Worm (Caenorhabditis elegans) whole organism, late embryonic: ENCODE data around the gene ipla-5.

Experiments used
- ama-1 ChIP-seq: fragments of 150-350 bp; optimal IDR thresholded peaks from 2 replicates; lab custom pipeline; 2014
- ceh-18 ChIP-seq: sonication (generic microtip); optimal IDR thresholded peaks from 2 replicates; lab custom pipeline; 2016; ENCODE audit warnings: missing genetic modification characterization, missing compliant biosample characterization
- nhr-11 ChIP-seq: fragments of 150-350 bp; optimal IDR thresholded peaks from 2 replicates; lab custom pipeline; 2014; ENCODE audit warnings: missing biosample characterization, missing genetic modification characterization
- pax-1 ChIP-seq: fragments of 150-350 bp; optimal IDR thresholded peaks from 2 replicates; lab custom pipeline; 2014; ENCODE audit warnings: missing biosample characterization, missing genetic modification characterization
- pha-4 ChIP-seq: fragments of 150-350 bp; optimal IDR thresholded peaks from 2 replicates; lab custom pipeline; 2018; ENCODE audit warnings: missing biosample characterization, missing genetic modification reagents, missing genetic modification characterization
- unc-3 ChIP-seq, 2 experiments: fragments of 200-800 bp in 1 of 2; sonication (Bioruptor generic) in 1 of 2; sonication (generic microtip) in 1 of 2; conservative IDR thresholded peaks in 1 of 2; optimal IDR thresholded peaks in 1 of 2; 2 replicates each; pipeline versions ENCODE4 v1.3.6 to Lab custom; 2016 to 2022; ENCODE audit warnings: missing compliant biosample characterization in 2 of 2, missing genetic modification characterization in 2 of 2, missing genetic modification reagents in 1 of 2
- unc-86 ChIP-seq: sonication (generic microtip); optimal IDR thresholded peaks from 2 replicates; lab custom pipeline; 2016; ENCODE audit warnings: missing genetic modification characterization, missing compliant biosample characterization

DNA sequence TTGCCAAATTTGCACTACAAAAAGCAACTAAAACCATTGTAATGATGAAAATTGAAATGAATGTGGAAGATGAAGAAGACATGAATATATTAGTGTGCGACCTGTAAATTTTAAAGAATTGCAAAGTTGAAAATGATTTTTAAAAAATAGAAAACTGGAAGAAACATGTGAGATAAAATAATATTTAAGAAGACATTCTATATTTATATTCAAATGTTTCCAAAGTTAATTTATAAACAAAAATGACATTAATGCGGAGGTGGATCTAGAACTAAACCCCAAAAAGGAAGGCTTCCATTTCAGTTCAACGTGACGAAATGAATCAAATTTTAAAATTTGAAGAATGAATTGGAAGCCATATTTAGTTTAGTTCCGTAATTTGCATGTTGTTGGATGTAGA, 35.8 kb upstream of the ipla-5 start, which contains the start of gene nlp-60:
- TF ChIP-seq nhr-11 (tag; lab: Kevin White, UChicago): no peak
- no peak for TF ChIP-seq pax-1 (tag; lab: Kevin White, UChicago)
- TF ChIP-seq ceh-18 (tag; lab: Kevin White, UChicago): no peak
- no peak for TF ChIP-seq unc-3 (GFP tag; conservative IDR thresholded peaks at IDR 0.05; lab: Robert Waterston, UW)
- TF ChIP-seq unc-3 (tag; optimal IDR thresholded peaks at IDR 0.05; lab: Kevin White, UChicago): no peak
- no peak for TF ChIP-seq pha-4 (tag; lab: Kevin White, UChicago)
- no peak for TF ChIP-seq unc-86 (tag; lab: Kevin White, UChicago)
- no peak for TF ChIP-seq ama-1 (lab: Kevin White, UChicago)
